Worm (Caenorhabditis elegans) whole organism, L1 larva: Measurements from ENCODE around the gene F13B12.2.

ENCODE experiments used
- aly-2 ChIP-seq: fragments of 150-350 bp; optimal IDR thresholded peaks from 2 replicates; lab custom pipeline; 2014; ENCODE audit warnings: missing biosample characterization, missing genetic modification characterization
- lir-3 ChIP-seq: sonication (generic microtip); optimal IDR thresholded peaks from 2 replicates; lab custom pipeline; 2016; ENCODE audit warnings: mild to moderate bottlenecking, missing genetic modification characterization, moderate library complexity, missing compliant biosample characterization; ENCODE audit not compliant: poor library complexity
- unc-130 ChIP-seq: fragments of 150-350 bp; optimal IDR thresholded peaks from 2 replicates; lab custom pipeline; 2017; ENCODE audit warnings: missing biosample characterization, missing genetic modification characterization, inconsistent platforms
- unc-86 ChIP-seq: sonication (generic microtip); optimal IDR thresholded peaks from 2 replicates; lab custom pipeline; 2016; ENCODE audit warnings: missing genetic modification characterization, missing compliant biosample characterization

DNA sequence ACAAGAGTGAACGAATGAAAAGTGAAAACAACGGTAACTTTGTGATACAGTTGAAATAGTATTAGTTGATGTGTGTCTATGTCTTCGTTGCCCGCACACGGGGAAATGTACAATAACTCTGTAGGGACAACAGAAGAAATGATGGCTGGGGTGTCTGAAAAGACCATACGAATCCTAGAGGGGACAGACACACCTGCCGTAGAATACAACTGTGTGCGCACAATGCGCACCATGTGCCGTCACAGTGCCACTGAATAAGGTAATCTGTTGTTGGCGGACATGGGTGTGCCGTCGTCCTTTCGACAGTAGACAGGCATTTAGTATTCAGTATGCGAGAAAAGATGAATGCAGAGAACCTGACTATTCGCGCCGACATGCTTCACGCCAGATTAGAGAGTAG lies 7.7 kb downstream of the F13B12.2 start:
- TF ChIP-seq unc-130 (no peak), unc-86 (tag; lab: Kevin White, UChicago) (no peak), aly-2 (tag; lab: Kevin White, UChicago) (no peak), lir-3 (tag; lab: Kevin White, UChicago) (no peak)
